Worm (Caenorhabditis elegans): ENCODE measurements around the gene gcy-22.

DNA sequence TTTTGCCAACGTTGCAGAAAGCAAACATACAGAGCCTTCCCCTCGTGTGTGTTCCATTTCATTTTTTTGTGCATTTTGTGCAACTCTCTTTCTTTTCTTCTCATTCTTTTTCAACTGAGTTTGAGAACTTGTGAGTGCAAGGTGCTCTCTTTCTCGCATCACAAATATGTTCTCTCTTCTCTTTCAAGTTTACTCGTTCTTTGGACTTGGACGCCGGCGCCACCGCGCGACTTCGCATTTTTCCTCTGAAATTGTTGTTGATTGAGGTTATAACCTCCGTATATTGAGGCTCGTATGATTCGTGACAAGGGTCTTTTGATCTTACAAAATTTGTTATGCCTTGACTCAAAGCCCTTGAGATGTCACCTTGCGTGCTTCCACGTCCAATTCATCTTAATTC is 48.1 kb downstream of the gcy-22 start:
- TF ChIP-seq egl-27 (tag; optimal IDR thresholded peaks at IDR 0.05): peak; percentile 48
- no peak for TF ChIP-seq unc-62 (GFP tag; optimal IDR thresholded peaks at IDR 0.05)
- TF ChIP-seq alr-1 (tag; optimal IDR thresholded peaks at IDR 0.05): no peak
- no peak for TF ChIP-seq skn-1 (tag; optimal IDR thresholded peaks at IDR 0.05)
- TF ChIP-seq fos-1 (tag; optimal IDR thresholded peaks at IDR 0.05): peak; percentile 17
- no peak for TF ChIP-seq ztf-11 (tag; optimal IDR thresholded peaks at IDR 0.05)
- TF ChIP-seq unc-39 (tag; optimal IDR thresholded peaks at IDR 0.05): no peak
- TF ChIP-seq R02D3.7 (tag; optimal IDR thresholded peaks at IDR 0.05): no peak
- no peak for TF ChIP-seq gmeb-1 (tag; optimal IDR thresholded peaks at IDR 0.05)

Measured in whole organism, L2 larva.